Fruit fly (Drosophila melanogaster): Measurements from ENCODE around the gene CG11885.

The CG11885 gene

DNA sequence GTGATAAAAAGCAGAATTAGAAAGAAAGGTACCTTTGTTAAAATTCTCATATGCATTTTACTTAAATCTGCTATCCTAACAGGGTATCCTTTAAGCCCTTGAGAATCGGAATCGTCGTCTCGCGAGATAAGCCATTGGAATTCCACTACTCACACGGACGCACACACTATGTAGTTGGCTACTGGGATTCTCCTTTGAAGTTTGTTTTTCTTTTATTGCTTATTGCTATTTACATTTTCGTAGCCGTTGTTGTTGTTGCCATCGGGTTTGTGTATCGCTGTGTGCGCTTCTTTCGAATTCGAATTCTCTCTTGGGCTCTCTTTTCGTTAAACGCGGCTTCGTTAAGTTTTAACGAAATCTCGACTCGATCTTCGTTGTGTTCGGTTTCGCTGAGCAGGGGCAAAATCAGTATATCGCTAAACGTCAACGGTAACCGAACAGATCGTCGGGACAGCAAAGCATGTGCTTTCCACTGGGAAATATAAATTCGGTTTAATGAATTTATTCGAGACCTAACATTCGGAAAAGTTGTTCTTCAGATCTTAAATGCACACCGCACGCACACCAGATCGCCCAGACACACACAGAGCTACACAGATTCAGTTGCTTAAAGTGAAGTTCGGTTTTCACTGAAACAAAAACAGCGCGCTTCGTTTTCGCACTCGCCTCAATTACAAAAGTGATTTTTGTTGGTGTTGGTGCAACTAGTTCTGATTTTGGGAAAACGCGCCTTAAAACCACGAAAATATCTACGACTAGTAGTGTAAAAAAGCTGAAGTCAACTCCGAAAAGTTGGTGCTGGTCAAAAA is 9.8 kb upstream of the CG11885 start, which contains the start of gene ex (continued):
- TF ChIP-seq CG34224 (GFP tag; IDR thresholded peaks at IDR 0.05; ENCODE audit: partially characterized antibody), result no peak
- TF ChIP-seq CG32767 (GFP tag; IDR thresholded peaks at IDR 0.05), result peak; percentile 45; the same call in 1 of the 2 replicates
- TF ChIP-seq gcm (GFP tag; optimal IDR thresholded peaks at IDR 0.05), result peak; percentile 61
- no peak for TF ChIP-seq inv (GFP tag; IDR thresholded peaks at IDR 0.05; ENCODE audit: partially characterized antibody)
- peak; percentile 87 for TF ChIP-seq wek (GFP tag; optimal IDR thresholded peaks at IDR 0.05)
- 0 out of 3 replicates have a peak, but pooled peaks have one; percentile 21 for TF ChIP-seq sr (GFP tag; IDR thresholded peaks at IDR 0.05)
- no peak for TF ChIP-seq da (GFP tag; optimal IDR thresholded peaks at IDR 0.05)
- 0 out of 2 replicates have a peak, but pooled peaks have one; percentile 21 for TF ChIP-seq crol (GFP tag; IDR thresholded peaks at IDR 0.05)
- no peak for TF ChIP-seq CG17802 (tag; optimal IDR thresholded peaks at IDR 0.05)
- no peak for TF ChIP-seq CG10267 (tag; optimal IDR thresholded peaks at IDR 0.05)
- TF ChIP-seq CG14965 (GFP tag; optimal IDR thresholded peaks at IDR 0.05; ENCODE audit: borderline replicate concordance), result peak; percentile 14
- TF ChIP-seq Dll (GFP tag; IDR thresholded peaks at IDR 0.05; ENCODE audit: partially characterized antibody), result no peak
- peak; percentile 40 for TF ChIP-seq cwo (GFP tag; optimal IDR thresholded peaks at IDR 0.05)
- TF ChIP-seq Doc3 (GFP tag; IDR thresholded peaks at IDR 0.05; ENCODE audit: partially characterized antibody), result no peak
- TF ChIP-seq Elba2 (GFP tag; optimal IDR thresholded peaks at IDR 0.05), result peak; percentile 34
- TF ChIP-seq Pdp1 (GFP tag; optimal IDR thresholded peaks at IDR 0.05), result peak in 1 of 2 experiments; percentile 23
- no peak for TF ChIP-seq Lpt (GFP tag; optimal IDR thresholded peaks at IDR 0.05)
- peak; percentile 60 for TF ChIP-seq onecut (GFP tag; IDR thresholded peaks at IDR 0.05)
- peak; percentile 59 for TF ChIP-seq cg (GFP tag; optimal IDR thresholded peaks at IDR 0.05)
- TF ChIP-seq CTCF (GFP tag; optimal IDR thresholded peaks at IDR 0.05), result peak; percentile 3
- peak; percentile 14 for TF ChIP-seq CG13624 (GFP tag; optimal IDR thresholded peaks at IDR 0.05)
- no peak for TF ChIP-seq Dfd (GFP tag; optimal IDR thresholded peaks at IDR 0.05)
- peak; percentile 65 for TF ChIP-seq HmgZ (tag; optimal IDR thresholded peaks at IDR 0.05)
- peak; percentile 67; the same call in 1 of the 2 replicates for TF ChIP-seq CG14014 (GFP tag; IDR thresholded peaks at IDR 0.05)
- TF ChIP-seq CoRest (tag; optimal IDR thresholded peaks at IDR 0.05), result peak; percentile 41
- peak; percentile 84 for TF ChIP-seq nom (GFP tag; optimal IDR thresholded peaks at IDR 0.05)
- no peak for TF ChIP-seq CG12744 (GFP tag; optimal IDR thresholded peaks at IDR 0.05)
- peak; percentile 33 for TF ChIP-seq grn (GFP tag; optimal IDR thresholded peaks at IDR 0.05)
- no peak for TF ChIP-seq Bdp1 (GFP tag; optimal IDR thresholded peaks at IDR 0.05)
- peak; percentile 79 for TF ChIP-seq CG18262 (tag; optimal IDR thresholded peaks at IDR 0.05)
- no peak for TF ChIP-seq zfh2 (GFP tag; optimal IDR thresholded peaks at IDR 0.05)
- TF ChIP-seq CG4404 (GFP tag; IDR thresholded peaks at IDR 0.05), result no peak
- peak; percentile 37 for TF ChIP-seq ewg (GFP tag; optimal IDR thresholded peaks at IDR 0.05)
- TF ChIP-seq CG15479 (GFP tag; optimal IDR thresholded peaks at IDR 0.05), result no peak
- no peak for TF ChIP-seq pan (optimal IDR thresholded peaks at IDR 0.05)
- peak in 1 of 2 experiments; percentile 61 for TF ChIP-seq pan (GFP tag; optimal IDR thresholded peaks at IDR 0.05 in 1 of 2, IDR thresholded peaks at IDR 0.05 in 1 of 2)
- no peak; the same call in 2 of the 3 replicates for TF ChIP-seq CG11456 (GFP tag; IDR thresholded peaks at IDR 0.05)
- peak; percentile 44 for TF ChIP-seq CG8359 (GFP tag; optimal IDR thresholded peaks at IDR 0.05; ENCODE audit: borderline replicate concordance)
- TF ChIP-seq D (optimal IDR thresholded peaks at IDR 0.05), result no peak
- TF ChIP-seq D (GFP tag; optimal IDR thresholded peaks at IDR 0.05), result peak; percentile 14
- no peak for TF ChIP-seq Usf (GFP tag; optimal IDR thresholded peaks at IDR 0.05)
- peak; percentile 48 for TF ChIP-seq corto (GFP tag; optimal IDR thresholded peaks at IDR 0.05)
- TF ChIP-seq Sox100B (GFP tag; optimal IDR thresholded peaks at IDR 0.05), result peak; percentile 54
- no peak for TF ChIP-seq CG3847 (GFP tag; IDR thresholded peaks at IDR 0.05)
- peak; percentile 84 for TF ChIP-seq lab (GFP tag; optimal IDR thresholded peaks at IDR 0.05)
- peak; percentile 52 for TF ChIP-seq CG17385 (GFP tag; optimal IDR thresholded peaks at IDR 0.05)
- no peak for TF ChIP-seq tgo (GFP tag; IDR thresholded peaks at IDR 0.05)
- peak; percentile 73; the same call in 2 of the 3 replicates for TF ChIP-seq so (GFP tag; IDR thresholded peaks at IDR 0.05)
- TF ChIP-seq Bgb (GFP tag; IDR thresholded peaks at IDR 0.05; ENCODE audit: partially characterized antibody), result no peak

All from whole organism, embryonic.